Worm (Caenorhabditis elegans) whole organism, L4 larva: ENCODE data around the gene nlp-50.

Source experiments
- F26F4.8 ChIP-seq: fragments of 200-800 bp; sonication (Bioruptor generic); conservative IDR thresholded peaks from 2 replicates; pipeline ENCODE4 v1.3.6; 2022; ENCODE audit warnings: missing genetic modification characterization, missing compliant biosample characterization
- F37D6.2 ChIP-seq: sonication (generic microtip); optimal IDR thresholded peaks from 2 replicates; lab custom pipeline; 2016; ENCODE audit warnings: mild to moderate bottlenecking, missing genetic modification characterization, missing compliant biosample characterization
- F44E2.7 ChIP-seq: fragments of 200-800 bp; sonication (Bioruptor generic); IDR thresholded peaks from 2 replicates; pipeline ENCODE4 v2.1.2; 2022; ENCODE audit warnings: missing genetic modification characterization, missing compliant biosample characterization
- aha-1 ChIP-seq: fragments of 150-350 bp; peaks from one replicate; lab custom pipeline; 2014; ENCODE audit warnings: missing biosample characterization, missing genetic modification characterization
- ama-1 ChIP-seq: fragments of 150-350 bp; optimal IDR thresholded peaks from 2 replicates; lab custom pipeline; 2014; ENCODE audit warnings: inconsistent platforms, mixed read lengths
- ceh-62 ChIP-seq: sonication (generic microtip); optimal IDR thresholded peaks from 2 replicates; lab custom pipeline; 2017; ENCODE audit warnings: missing biosample characterization, missing genetic modification characterization
- cey-2 ChIP-seq: sonication (generic microtip); optimal IDR thresholded peaks from 3 replicates; lab custom pipeline; 2017; ENCODE audit warnings: missing genetic modification characterization, mild to moderate bottlenecking, missing compliant biosample characterization, antibody characterized with exemption, borderline replicate concordance; ENCODE audit not compliant: insufficient read depth
- ctbp-1 ChIP-seq: fragments of 200-800 bp; sonication (Bioruptor generic); IDR thresholded peaks from 2 replicates; pipeline ENCODE4 v1.3.6; 2022; ENCODE audit warnings: missing genetic modification reagents, missing genetic modification characterization, missing compliant biosample characterization
- daf-16 ChIP-seq, 3 experiments: sonication (generic microtip); optimal IDR thresholded peaks; 2 replicates each; lab custom pipeline; 2016 to 2017; ENCODE audit warnings: missing genetic modification characterization in 3 of 3, missing genetic modification reagents in 3 of 3, mild to moderate bottlenecking in 2 of 3, missing compliant biosample characterization in 2 of 3, missing biosample characterization in 1 of 3, moderate library complexity in 1 of 3
- daf-8 ChIP-seq: fragments of 200-800 bp; sonication (Bioruptor generic); IDR thresholded peaks from 2 replicates; pipeline ENCODE4 v1.3.6; 2022; ENCODE audit warnings: missing genetic modification characterization, missing compliant biosample characterization
- dve-1 ChIP-seq: sonication (generic microtip); optimal IDR thresholded peaks from 2 replicates; lab custom pipeline; 2017; ENCODE audit warnings: antibody characterized with exemption, mild to moderate bottlenecking, missing genetic modification characterization, missing compliant biosample characterization; ENCODE audit not compliant: insufficient read depth
- fkh-10 ChIP-seq: fragments of 150-350 bp; optimal IDR thresholded peaks from 2 replicates; lab custom pipeline; 2014; ENCODE audit warnings: missing biosample characterization, missing genetic modification reagents, missing genetic modification characterization
- fos-1 ChIP-seq: fragments of 150-350 bp; optimal IDR thresholded peaks from 2 replicates; lab custom pipeline; 2014; ENCODE audit warnings: missing biosample characterization, missing genetic modification characterization
- hlh-11 ChIP-seq: fragments of 200-800 bp; sonication (Bioruptor generic); optimal IDR thresholded peaks from 2 replicates; lab custom pipeline; 2018; ENCODE audit warnings: mild to moderate bottlenecking, missing genetic modification characterization, missing compliant biosample characterization
- hmg-1.1 ChIP-seq: fragments of 200-800 bp; sonication (Bioruptor generic); IDR thresholded peaks from 2 replicates; pipeline ENCODE4 v1.3.6; 2022; ENCODE audit warnings: missing genetic modification reagents, missing genetic modification characterization, missing compliant biosample characterization
- lin-39 ChIP-seq: fragments of 150-350 bp; optimal IDR thresholded peaks from 2 replicates; lab custom pipeline; 2014; ENCODE audit warnings: missing biosample characterization, missing genetic modification reagents, missing genetic modification characterization
- lsy-2 ChIP-seq, 2 experiments: fragments of 150-350 bp in 1 of 2; sonication (generic microtip) in 1 of 2; optimal IDR thresholded peaks; 2 replicates each; lab custom pipeline; 2014 to 2017; ENCODE audit warnings: missing biosample characterization in 2 of 2, missing genetic modification characterization in 2 of 2
- mdl-1 ChIP-seq, 2 experiments: fragments of 150-350 bp in 1 of 2; sonication (generic microtip) in 1 of 2; optimal IDR thresholded peaks; 2 replicates each; lab custom pipeline; 2014 to 2017; ENCODE audit warnings: missing biosample characterization in 2 of 2, missing genetic modification characterization in 2 of 2
- mep-1 ChIP-seq: fragments of 150-350 bp; sonication (generic microtip); optimal IDR thresholded peaks from 3 replicates; lab custom pipeline; 2014; ENCODE audit warnings: missing biosample characterization, missing genetic modification characterization
- mxl-2 ChIP-seq: fragments of 200-800 bp; sonication (Bioruptor generic); conservative IDR thresholded peaks from 2 replicates; pipeline ENCODE4 v1.3.6; 2022; ENCODE audit warnings: missing genetic modification reagents, missing genetic modification characterization, missing compliant biosample characterization
- nhr-42 ChIP-seq: fragments of 200-800 bp; sonication (Bioruptor generic); IDR thresholded peaks from 2 replicates; pipeline ENCODE4 v1.3.6; 2022; ENCODE audit warnings: missing genetic modification characterization, missing compliant biosample characterization
- nhr-48 ChIP-seq: sonication (generic microtip); optimal IDR thresholded peaks from 2 replicates; lab custom pipeline; 2016; ENCODE audit warnings: mild to moderate bottlenecking, missing genetic modification characterization, missing compliant biosample characterization
- nhr-77 ChIP-seq: fragments of 150-350 bp; optimal IDR thresholded peaks from 2 replicates; lab custom pipeline; 2014; ENCODE audit warnings: missing biosample characterization, missing genetic modification characterization
- pha-4 ChIP-seq, 2 experiments: fragments of 150-350 bp in 1 of 2; fragments of 200-800 bp in 1 of 2; sonication (Bioruptor generic) in 1 of 2; IDR thresholded peaks in 1 of 2; optimal IDR thresholded peaks in 1 of 2; 2 replicates each; pipeline versions ENCODE4 v1.3.6 to Lab custom; 2014 to 2022; ENCODE audit warnings: missing genetic modification characterization in 2 of 2, missing genetic modification reagents in 2 of 2, missing biosample characterization in 1 of 2, missing compliant biosample characterization in 1 of 2
- rbr-2 ChIP-seq: sonication (generic microtip); optimal IDR thresholded peaks from 2 replicates; lab custom pipeline; 2016; ENCODE audit warnings: missing genotype, missing genetic modification characterization, missing compliant biosample characterization
- snpc-4 ChIP-seq: fragments of 150-350 bp; optimal IDR thresholded peaks from 2 replicates; lab custom pipeline; 2014; ENCODE audit warnings: missing biosample characterization, missing genetic modification characterization
- tra-1 ChIP-seq: fragments of 200-800 bp; sonication (Bioruptor generic); IDR thresholded peaks from 2 replicates; pipeline ENCODE4 v1.3.6; 2022; ENCODE audit warnings: missing genetic modification reagents, missing genetic modification characterization, missing compliant biosample characterization
- unc-130 ChIP-seq: sonication (generic microtip); optimal IDR thresholded peaks from 2 replicates; lab custom pipeline; 2016; ENCODE audit warnings: missing genetic modification reagents, missing genetic modification characterization, missing compliant biosample characterization
- unc-62 ChIP-seq, 3 experiments: fragments of 150-350 bp in 1 of 3; sonication (generic microtip); optimal IDR thresholded peaks in 2 of 3; peaks in 1 of 3; 1 replicate in 1 of 3; 2 replicates in 2 of 3; lab custom pipeline; 2014 to 2017; ENCODE audit warnings: missing biosample characterization in 3 of 3, missing genetic modification characterization in 3 of 3, missing genetic modification reagents in 3 of 3, missing genotype in 1 of 3
- vab-7 ChIP-seq: fragments of 200-800 bp; sonication (Bioruptor generic); IDR thresholded peaks from 2 replicates; pipeline ENCODE4 v1.3.6; 2022; ENCODE audit warnings: missing genetic modification reagents, missing genetic modification characterization, missing compliant biosample characterization
- zfp-2 ChIP-seq: sonication (generic microtip); optimal IDR thresholded peaks from 2 replicates; lab custom pipeline; 2016; ENCODE audit warnings: mild to moderate bottlenecking, missing genetic modification characterization, missing compliant biosample characterization
- zfp-3 ChIP-seq: fragments of 200-800 bp; sonication (Bioruptor generic); conservative IDR thresholded peaks from 2 replicates; pipeline ENCODE4 v1.3.6; 2022; ENCODE audit warnings: missing genetic modification reagents, missing genetic modification characterization, missing compliant biosample characterization
- zip-11 ChIP-seq: fragments of 200-800 bp; sonication (Bioruptor generic); IDR thresholded peaks from 2 replicates; pipeline ENCODE4 v1.3.6; 2022; ENCODE audit warnings: missing genetic modification characterization, missing compliant biosample characterization
- ztf-11 ChIP-seq: fragments of 150-350 bp; optimal IDR thresholded peaks from 2 replicates; lab custom pipeline; 2014; ENCODE audit warnings: missing biosample characterization, missing genetic modification characterization
- ztf-7 ChIP-seq: fragments of 150-350 bp; optimal IDR thresholded peaks from 2 replicates; lab custom pipeline; 2014; ENCODE audit warnings: missing biosample characterization, missing genetic modification characterization

Gene nlp-50

ce11 chrII:6803024-6803423 lies 38.2 kb downstream of the nlp-50 start, which contains the start of gene tab-1:
tab-1 (plus strand) TSS chrII:6803324.
- TF ChIP-seq lin-39 (tag; lab: Kevin White, UChicago) (no peak), zfp-3 (GFP tag; lab: Robert Waterston, UW) (no peak), F26F4.8 (GFP tag; lab: Robert Waterston, UW) (no peak), vab-7 (GFP tag; lab: Robert Waterston, UW) (no peak), ceh-62 (no peak), daf-8 (GFP tag; lab: Robert Waterston, UW) (no peak), unc-130 (no peak)

- no peak for TF ChIP-seq dve-1 (tag; lab: Kevin White, UChicago)
- TF ChIP-seq cey-2 (tag; lab: Kevin White, UChicago), result no peak
- no peak for TF ChIP-seq nhr-42 (GFP tag; lab: Robert Waterston, UW)
- no peak for TF ChIP-seq snpc-4 (tag; lab: Kevin White, UChicago)
- TF ChIP-seq vab-7 (GFP tag; lab: Robert Waterston, UW), result no peak
- no peak for TF ChIP-seq daf-16 (GFP tag; optimal IDR thresholded peaks at IDR 0.05; lab: Kevin White, UChicago)
- no peak for TF ChIP-seq daf-16 (tag; optimal IDR thresholded peaks at IDR 0.05; lab: Kevin White, UChicago)
- no peak for TF ChIP-seq zfp-2
- TF ChIP-seq rbr-2 (tag; lab: Kevin White, UChicago), result no peak
- no peak for TF ChIP-seq fos-1 (tag; lab: Kevin White, UChicago)
- TF ChIP-seq F44E2.7 (GFP tag; lab: Robert Waterston, UW), result no peak
- TF ChIP-seq ztf-11, result no peak
- TF ChIP-seq mxl-2, result no peak
- TF ChIP-seq nhr-77 (tag; lab: Kevin White, UChicago), result no peak
- no peak for TF ChIP-seq mdl-1 (tag; optimal IDR thresholded peaks at IDR 0.05; lab: Kevin White, UChicago)
- no peak for TF ChIP-seq mep-1 (tag; lab: Kevin White, UChicago)
- TF ChIP-seq ceh-62, result no peak
- no peak for TF ChIP-seq tra-1 (GFP tag; lab: Robert Waterston, UW)
- TF ChIP-seq ama-1 (lab: Kevin White, UChicago), result no peak
- TF ChIP-seq, all 104 proteins: peak for 0
These were observed 42.3 kb downstream of the nlp-50 start, which contains the start of gene F31E8.5 for ce11 chrII:6807162-6807561. F31E8.5 (minus strand) TSS chrII:6807262.

DNA sequence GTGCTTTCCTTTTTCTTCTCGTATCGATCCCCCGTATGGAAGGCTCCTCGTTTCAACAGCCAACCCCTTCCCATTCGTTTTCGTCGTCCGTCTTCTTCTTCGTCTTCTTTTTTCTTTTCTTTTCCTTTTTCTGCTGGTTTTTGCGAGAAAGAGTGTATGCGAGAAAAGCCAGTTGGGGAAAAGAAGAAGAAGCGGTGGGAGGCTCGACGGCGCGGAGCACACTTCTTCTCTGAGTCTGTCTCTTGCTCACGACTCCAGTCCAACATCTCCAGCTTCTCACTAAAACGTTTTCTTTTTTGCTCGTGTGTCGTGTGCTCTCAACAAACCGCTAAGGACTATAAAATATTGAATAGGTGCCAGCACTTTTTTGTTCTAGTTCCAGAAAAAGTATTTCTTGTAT lies 43.7 kb downstream of the nlp-50 start:
- TF ChIP-seq fkh-10 (GFP tag; lab: Kevin White, UChicago), result peak; percentile 74
- TF ChIP-seq F37D6.2, result peak; percentile 52
- no peak for TF ChIP-seq hlh-11 (tag; lab: Kevin White, UChicago)
- TF ChIP-seq aha-1, result peak; percentile 96
- peak; percentile 53 for TF ChIP-seq rbr-2 (tag; lab: Kevin White, UChicago)
- no peak for TF ChIP-seq ztf-7 (tag; lab: Kevin White, UChicago)
- peak in 1 of 2 experiments; percentile 18 for TF ChIP-seq lsy-2 (tag; optimal IDR thresholded peaks at IDR 0.05; lab: Kevin White, UChicago)
- TF ChIP-seq hmg-1.1 (GFP tag; lab: Robert Waterston, UW), result peak; percentile 75
- 0 out of 2 replicates have a peak, but pooled peaks have one; percentile 39 for TF ChIP-seq ctbp-1
- no peak for TF ChIP-seq zip-11 (GFP tag; lab: Robert Waterston, UW)
- TF ChIP-seq mdl-1 (tag; optimal IDR thresholded peaks at IDR 0.05; lab: Kevin White, UChicago), result peak in 1 of 2 experiments; percentile 14
- peak in 1 of 2 experiments; percentile 92 for TF ChIP-seq unc-62 (GFP tag; optimal IDR thresholded peaks at IDR 0.05 in 1 of 2; lab: Kevin White, UChicago)
- no peak for TF ChIP-seq unc-62 (tag; optimal IDR thresholded peaks at IDR 0.05; lab: Kevin White, UChicago)
- no peak for TF ChIP-seq pha-4 (GFP tag; IDR thresholded peaks at IDR 0.05; lab: Robert Waterston, UW)
- no peak for TF ChIP-seq pha-4 (tag; optimal IDR thresholded peaks at IDR 0.05; lab: Kevin White, UChicago)
- no peak for TF ChIP-seq nhr-48 (tag; lab: Kevin White, UChicago)
- TF ChIP-seq, all 104 proteins: peak for 9
